In the genomic region with DNA sequence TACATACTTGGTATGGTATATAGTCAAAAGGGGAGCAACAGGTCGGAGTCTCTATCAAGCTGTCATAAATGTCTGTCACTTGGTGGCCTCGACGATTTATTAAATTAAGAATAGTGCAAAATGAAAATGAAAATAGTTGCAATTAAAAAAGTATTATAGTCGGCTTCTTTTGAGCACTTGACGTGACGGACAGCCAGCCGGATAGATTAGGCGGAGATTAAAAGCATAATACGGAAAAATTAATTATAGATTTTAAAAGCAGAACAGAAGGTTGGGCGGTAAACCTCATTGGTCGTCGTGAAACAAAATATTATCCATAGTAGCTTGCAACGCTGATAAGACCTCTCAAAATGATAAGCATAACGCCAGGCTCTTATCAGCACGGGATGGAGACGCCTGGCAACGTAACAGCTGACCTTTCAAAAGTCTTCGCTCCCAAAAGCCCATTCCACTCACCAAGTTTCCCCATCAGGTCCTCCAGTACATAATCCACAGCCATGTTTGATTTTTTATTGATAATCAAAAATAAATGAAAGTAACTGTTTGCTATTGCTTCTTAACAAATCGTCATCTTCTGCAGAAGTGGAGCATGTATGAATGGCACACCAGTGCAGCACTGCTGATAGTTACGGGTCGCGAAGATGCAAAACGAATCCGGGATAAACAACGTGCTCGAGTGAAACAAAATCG, we compare ENCODE assay signal across 1 fruit fly cellular context.
TF ChIP-seq lines count a peak whose summit lies in the region.

No protein-coding gene starts in this region.

TF ChIP-seq in whole organism, embryonic, 481 proteins besides CTCF, POLR2A, EP300 and RAD21 (continued from another document):
- TF ChIP-seq sens (GFP tag; lab: Kevin White, UChicago): peak; percentile 67
- TF ChIP-seq CG5953 (GFP tag; IDR thresholded peaks at IDR 0.05; lab: Robert Waterston, UW): no peak
- TF ChIP-seq exex (tag; optimal IDR thresholded peaks at IDR 0.05; lab: Kevin White, UChicago): peak; percentile 93
